Fruit fly (Drosophila melanogaster) whole organism, embryonic: ENCODE results near the gene CG13385.

ENCODE experiments used
- ATbp ChIP-seq: fragments of 200-800 bp; sonication (Bioruptor generic); optimal IDR thresholded peaks from 2 replicates; lab custom pipeline; 2017; ENCODE audit warnings: missing biosample characterization, mild to moderate bottlenecking, missing genetic modification characterization, missing genetic modification reagents
- Adf1 ChIP-seq: fragments of 200-800 bp; sonication (Bioruptor generic); IDR thresholded peaks from 2 replicates; pipeline ENCODE4 v1.3.6; 2022; ENCODE audit warnings: missing biosample characterization, missing genetic modification characterization
- Aef1 ChIP-seq: fragments of 200-800 bp; sonication (Bioruptor generic); IDR thresholded peaks from 3 replicates; pipeline ENCODE4 v1.3.6; 2022; ENCODE audit warnings: missing biosample characterization, missing genetic modification characterization
- CG12155 ChIP-seq: fragments of 200-800 bp; sonication (Bioruptor generic); optimal IDR thresholded peaks from 3 replicates; lab custom pipeline; 2016; ENCODE audit warnings: missing biosample characterization, missing genetic modification characterization
- CG1233 ChIP-seq: fragments of 200-800 bp; sonication (Bioruptor generic); optimal IDR thresholded peaks from 4 replicates; lab custom pipeline; 2018; ENCODE audit warnings: missing biosample characterization, mild to moderate bottlenecking, missing genetic modification characterization
- CG13287 ChIP-seq: fragments of 200-800 bp; sonication (Bioruptor generic); IDR thresholded peaks from 2 replicates; pipeline ENCODE4 v1.3.6; 2022; ENCODE audit warnings: missing biosample characterization, missing genetic modification characterization; ENCODE audit not compliant: partially characterized antibody
- CG17385 ChIP-seq: fragments of 200-800 bp; sonication (Bioruptor generic); optimal IDR thresholded peaks from 3 replicates; lab custom pipeline; 2018; ENCODE audit warnings: missing biosample characterization, mild to moderate bottlenecking, missing genetic modification characterization
- CG18764 ChIP-seq: fragments of 200-800 bp; sonication (Bioruptor generic); optimal IDR thresholded peaks from 3 replicates; lab custom pipeline; 2016; ENCODE audit warnings: missing biosample characterization, missing genetic modification characterization
- CG2875 ChIP-seq: fragments of 200-800 bp; sonication (Bioruptor generic); optimal IDR thresholded peaks from 2 replicates; lab custom pipeline; 2017; ENCODE audit warnings: missing biosample characterization, mild to moderate bottlenecking, missing genetic modification characterization, missing genetic modification reagents
- CG31388 ChIP-seq: fragments of 200-800 bp; sonication (Bioruptor generic); optimal IDR thresholded peaks from 2 replicates; lab custom pipeline; 2016; ENCODE audit warnings: missing biosample characterization, missing genetic modification characterization
- CG4360 ChIP-seq: fragments of 200-800 bp; sonication (Bioruptor generic); IDR thresholded peaks from 2 replicates; pipeline ENCODE4 v1.3.6; 2022; ENCODE audit warnings: missing biosample characterization, missing genetic modification characterization
- CG7928 ChIP-seq: fragments of 200-800 bp; sonication (Bioruptor generic); optimal IDR thresholded peaks from 2 replicates; lab custom pipeline; 2017; ENCODE audit warnings: missing biosample characterization, mild to moderate bottlenecking, missing genetic modification characterization
- CG8281 ChIP-seq: fragments of 200-800 bp; sonication (Bioruptor generic); optimal IDR thresholded peaks from 2 replicates; lab custom pipeline; 2018; ENCODE audit warnings: missing biosample characterization, mild to moderate bottlenecking, missing genetic modification characterization, moderate library complexity
- CG9817 ChIP-seq: fragments of 200-800 bp; sonication (Bioruptor generic); optimal IDR thresholded peaks from 2 replicates; lab custom pipeline; 2018; ENCODE audit warnings: missing biosample characterization, mild to moderate bottlenecking, missing genetic modification characterization, moderate library complexity
- Camta ChIP-seq: fragments of 200-800 bp; sonication (Bioruptor generic); optimal IDR thresholded peaks from 2 replicates; lab custom pipeline; 2016; ENCODE audit warnings: missing biosample characterization, missing genetic modification characterization
- Dip3 ChIP-seq: fragments of 200-800 bp; sonication (Bioruptor generic); optimal IDR thresholded peaks from 3 replicates; lab custom pipeline; 2016; ENCODE audit warnings: missing biosample characterization, missing genetic modification characterization
- Hr78 ChIP-seq, 2 experiments: fragments of 200-800 bp in 1 of 2; fragments of >200 bp in 1 of 2; sonication (Bioruptor generic) in 1 of 2; optimal IDR thresholded peaks; 2 replicates each; lab custom pipeline; 2017 to 2019; ENCODE audit warnings: missing biosample characterization in 2 of 2, missing genetic modification characterization in 2 of 2, mild to moderate bottlenecking in 1 of 2, moderate library complexity in 1 of 2
- Kr ChIP-seq: fragments of 200-800 bp; sonication (Bioruptor generic); optimal IDR thresholded peaks from 2 replicates; lab custom pipeline; 2017; ENCODE audit warnings: missing biosample characterization, mild to moderate bottlenecking, missing genetic modification characterization
- Med ChIP-seq: fragments of 200-800 bp; sonication (Bioruptor generic); peaks from one replicate; lab custom pipeline; 2016; ENCODE audit warnings: missing biosample characterization, missing genetic modification characterization, mild to moderate bottlenecking, inconsistent platforms, moderate library complexity
- Mrtf ChIP-seq: fragments of 200-800 bp; sonication (Bioruptor generic); IDR thresholded peaks from 3 replicates; pipeline ENCODE4 v1.3.6; 2022; ENCODE audit warnings: missing biosample characterization, missing genetic modification characterization
- NfI ChIP-seq: fragments of 200-800 bp; sonication (Bioruptor generic); optimal IDR thresholded peaks from 3 replicates; lab custom pipeline; 2018; ENCODE audit warnings: missing biosample characterization, mild to moderate bottlenecking, missing genetic modification characterization, moderate library complexity
- abd-A ChIP-seq: fragments of 200-800 bp; sonication (Bioruptor generic); optimal IDR thresholded peaks from 3 replicates; lab custom pipeline; 2019; ENCODE audit warnings: missing biosample characterization, mild to moderate bottlenecking, missing genetic modification characterization, moderate library complexity
- aop ChIP-seq: fragments of 200-800 bp; sonication (Bioruptor generic); IDR thresholded peaks from 2 replicates; pipeline ENCODE4 v1.3.6; 2022; ENCODE audit warnings: missing biosample characterization, missing genetic modification characterization
- ase ChIP-seq: fragments of 200-800 bp; sonication (Bioruptor generic); IDR thresholded peaks from 3 replicates; pipeline ENCODE4 v1.3.6; 2022; ENCODE audit warnings: missing biosample characterization, missing genetic modification characterization
- chinmo ChIP-seq: fragments of 200-800 bp; sonication (Bioruptor generic); IDR thresholded peaks from 4 replicates; pipeline ENCODE4 v1.3.6; 2022; ENCODE audit warnings: missing biosample characterization, missing genetic modification characterization; ENCODE audit not compliant: partially characterized antibody
- crol ChIP-seq: fragments of 200-800 bp; sonication (Bioruptor generic); IDR thresholded peaks from 2 replicates; pipeline ENCODE4 v1.3.6; 2022; ENCODE audit warnings: missing biosample characterization, missing genetic modification characterization
- crp ChIP-seq, 2 experiments: fragments of 200-800 bp; sonication (Bioruptor generic); optimal IDR thresholded peaks; 2 replicates in 1 of 2; 3 replicates in 1 of 2; lab custom pipeline; 2017; ENCODE audit warnings: missing biosample characterization in 2 of 2, missing genetic modification characterization in 2 of 2, mild to moderate bottlenecking in 1 of 2, moderate library complexity in 1 of 2
- fru ChIP-seq: fragments of >200 bp; optimal IDR thresholded peaks from 2 replicates; lab custom pipeline; 2017
- gcm ChIP-seq: fragments of 200-800 bp; sonication (Bioruptor generic); optimal IDR thresholded peaks from 2 replicates; lab custom pipeline; 2019; ENCODE audit warnings: missing biosample characterization, mild to moderate bottlenecking, missing genetic modification characterization, moderate library complexity
- gsb-n ChIP-seq: fragments of 200-800 bp; sonication (Bioruptor generic); optimal IDR thresholded peaks from 3 replicates; lab custom pipeline; 2018; ENCODE audit warnings: missing biosample characterization, mild to moderate bottlenecking, missing genetic modification characterization
- ken ChIP-seq: fragments of 200-800 bp; sonication (Bioruptor generic); IDR thresholded peaks from 3 replicates; pipeline ENCODE4 v1.3.6; 2022; ENCODE audit warnings: missing biosample characterization, missing genetic modification characterization
- kni ChIP-seq: fragments of 200-800 bp; sonication (Bioruptor generic); optimal IDR thresholded peaks from 3 replicates; lab custom pipeline; 2017; ENCODE audit warnings: mild to moderate bottlenecking, missing biosample characterization, missing genetic modification reagents, missing genetic modification characterization
- lbe ChIP-seq: fragments of 200-800 bp; sonication (Bioruptor generic); optimal IDR thresholded peaks from 2 replicates; lab custom pipeline; 2016; ENCODE audit warnings: missing biosample characterization, mild to moderate bottlenecking, missing genetic modification characterization
- nerfin-2 ChIP-seq: fragments of 200-800 bp; sonication (Bioruptor generic); IDR thresholded peaks from 2 replicates; pipeline ENCODE4 v1.3.6; 2022; ENCODE audit warnings: missing biosample characterization, missing genetic modification characterization; ENCODE audit not compliant: partially characterized antibody
- nom ChIP-seq: fragments of 200-800 bp; sonication (Bioruptor generic); optimal IDR thresholded peaks from 2 replicates; lab custom pipeline; 2017; ENCODE audit warnings: missing biosample characterization, missing genetic modification characterization, mild to moderate bottlenecking, moderate library complexity, missing genetic modification reagents
- odd ChIP-seq: fragments of 200-800 bp; sonication (Bioruptor generic); optimal IDR thresholded peaks from 2 replicates; lab custom pipeline; 2017; ENCODE audit warnings: missing biosample characterization, mild to moderate bottlenecking, missing genetic modification characterization
- peb ChIP-seq: fragments of 200-800 bp; sonication (Bioruptor generic); IDR thresholded peaks from 2 replicates; pipeline ENCODE4 v1.3.6; 2022; ENCODE audit warnings: missing biosample characterization, missing genetic modification characterization
- prd ChIP-seq, 3 experiments: fragments of >200 bp in 2 of 3; fragments of 200-800 bp in 1 of 3; sonication (Bioruptor generic) in 1 of 3; optimal IDR thresholded peaks in 2 of 3; IDR thresholded peaks in 1 of 3; 2 replicates in 2 of 3; 3 replicates in 1 of 3; pipeline versions ENCODE4 v1.3.6 to Lab custom; 2017 to 2022; ENCODE audit warnings: missing biosample characterization in 1 of 3, missing genetic modification characterization in 1 of 3
- pros ChIP-seq: fragments of 200-800 bp; sonication (Bioruptor generic); optimal IDR thresholded peaks from 3 replicates; lab custom pipeline; 2019; ENCODE audit warnings: missing biosample characterization, mild to moderate bottlenecking, missing genetic modification characterization, moderate library complexity
- sc ChIP-seq, 3 experiments: fragments of >200 bp in 2 of 3; fragments of 200-800 bp in 1 of 3; sonication (Bioruptor generic) in 1 of 3; optimal IDR thresholded peaks; 2 replicates in 2 of 3; 3 replicates in 1 of 3; lab custom pipeline; 2017; ENCODE audit warnings: mild to moderate bottlenecking in 1 of 3, missing biosample characterization in 1 of 3, missing genetic modification characterization in 1 of 3, missing genetic modification reagents in 1 of 3
- sd ChIP-seq: fragments of 200-800 bp; sonication (Bioruptor generic); optimal IDR thresholded peaks from 3 replicates; lab custom pipeline; 2018; ENCODE audit warnings: missing biosample characterization, mild to moderate bottlenecking, missing genetic modification characterization, moderate library complexity
- sens ChIP-seq: fragments of 200-800 bp; sonication (Bioruptor generic); peaks from one replicate; lab custom pipeline; 2016; ENCODE audit warnings: missing biosample characterization, missing genetic modification characterization
- sqz ChIP-seq: fragments of 200-800 bp; sonication (Bioruptor generic); optimal IDR thresholded peaks from 3 replicates; lab custom pipeline; 2018; ENCODE audit warnings: missing biosample characterization, mild to moderate bottlenecking, missing genetic modification characterization
- twi ChIP-seq: fragments of 200-800 bp; optimal IDR thresholded peaks from 2 replicates; lab custom pipeline; 2019; ENCODE audit warnings: missing biosample characterization, mild to moderate bottlenecking, missing genetic modification characterization, moderate library complexity
- unc-4 ChIP-seq: fragments of 200-800 bp; sonication (Bioruptor generic); IDR thresholded peaks from 2 replicates; pipeline ENCODE4 v1.3.6; 2022; ENCODE audit warnings: missing biosample characterization, missing genetic modification characterization; ENCODE audit not compliant: partially characterized antibody

Gene CG13385

dm6 chr2L:8418113-8418885, 21.9 kb downstream of the CG13385 start (continued):
- no peak for TF ChIP-seq ken (GFP tag; lab: Robert Waterston, UW)
- TF ChIP-seq crp (GFP tag; optimal IDR thresholded peaks at IDR 0.05; lab: Kevin White, UChicago), result no peak
- no peak for TF ChIP-seq CG7928 (GFP tag; lab: Kevin White, UChicago)

dm6 chr2L:8419382-8419940, 23.0 kb downstream of the CG13385 start:
- no peak for TF ChIP-seq ase (GFP tag; lab: Robert Waterston, UW)
- peak; percentile 49 for TF ChIP-seq twi (tag; lab: Kevin White, UChicago)
- TF ChIP-seq prd (optimal IDR thresholded peaks at IDR 0.05; lab: Kevin White, UChicago), result no peak
- TF ChIP-seq prd (GFP tag; IDR thresholded peaks at IDR 0.05; lab: Robert Waterston, UW), result no peak
- peak; percentile 87 for TF ChIP-seq Adf1 (GFP tag; lab: Robert Waterston, UW)
- TF ChIP-seq CG13287 (GFP tag; lab: Robert Waterston, UW), result no peak
- peak; percentile 53 for TF ChIP-seq sqz (GFP tag; lab: Kevin White, UChicago)
- TF ChIP-seq sd (tag; lab: Kevin White, UChicago), result peak; percentile 29
- TF ChIP-seq crol, result peak; percentile 81
- peak in 1 of 2 experiments; percentile 79 for TF ChIP-seq Hr78 (GFP tag; optimal IDR thresholded peaks at IDR 0.05; lab: Kevin White, UChicago)
- TF ChIP-seq CG2875, result no peak
- TF ChIP-seq fru, result no peak
- 0 out of 3 replicates have a peak, but pooled peaks have one; percentile 17 for TF ChIP-seq Mrtf (GFP tag; lab: Robert Waterston, UW)
- TF ChIP-seq NfI (GFP tag; lab: Kevin White, UChicago), result no peak
- TF ChIP-seq Dip3 (GFP tag; lab: Kevin White, UChicago), result no peak
- TF ChIP-seq ATbp (GFP tag; lab: Kevin White, UChicago), result no peak
- TF ChIP-seq CG31388, result no peak
- TF ChIP-seq Camta (GFP tag; lab: Kevin White, UChicago), result no peak
- TF ChIP-seq pros (GFP tag; lab: Kevin White, UChicago), result peak; percentile 77
- peak; percentile 69 for TF ChIP-seq CG4360 (GFP tag; lab: Robert Waterston, UW)
- TF ChIP-seq abd-A (tag; lab: Kevin White, UChicago), result peak; percentile 1
- TF ChIP-seq sc (optimal IDR thresholded peaks at IDR 0.05; lab: Kevin White, UChicago), result no peak
- no peak for TF ChIP-seq sc (GFP tag; optimal IDR thresholded peaks at IDR 0.05; lab: Kevin White, UChicago)
- TF ChIP-seq lbe, result no peak
- 0 out of 2 replicates have a peak, but pooled peaks have one; percentile 39 for TF ChIP-seq nerfin-2 (GFP tag; lab: Robert Waterston, UW)
- TF ChIP-seq Med, result peak; percentile 1
- peak; percentile 68 for TF ChIP-seq nom
- TF ChIP-seq peb (GFP tag; lab: Robert Waterston, UW), result no peak
- TF ChIP-seq CG9817, result no peak
- peak; percentile 22 for TF ChIP-seq sens (GFP tag; lab: Kevin White, UChicago)
- TF ChIP-seq CG8281, result peak; percentile 2
- peak; percentile 64 for TF ChIP-seq CG17385 (GFP tag; lab: Kevin White, UChicago)
- TF ChIP-seq CG1233 (GFP tag; lab: Kevin White, UChicago), result no peak
- TF ChIP-seq Aef1, result no peak
- TF ChIP-seq aop (GFP tag; lab: Robert Waterston, UW), result peak; percentile 34; the same call in 1 of the 2 replicates
- TF ChIP-seq gcm (GFP tag; lab: Kevin White, UChicago), result peak; percentile 84
- TF ChIP-seq unc-4 (GFP tag; lab: Robert Waterston, UW), result no peak
- TF ChIP-seq CG18764 (GFP tag; lab: Kevin White, UChicago), result no peak
- TF ChIP-seq chinmo (GFP tag; lab: Robert Waterston, UW), result 0 out of 4 replicates have a peak, but pooled peaks have one; percentile 47
- TF ChIP-seq gsb-n, result peak; percentile 38
- TF ChIP-seq odd, result peak; percentile 36
- TF ChIP-seq CG12155 (GFP tag; lab: Kevin White, UChicago), result no peak
- TF ChIP-seq Kr, result peak; percentile 52
- peak; percentile 51 for TF ChIP-seq kni (GFP tag; lab: Kevin White, UChicago)
